Fruit fly (Drosophila melanogaster) whole organism, embryonic: ENCODE data around the gene shakB.

Source experiments
- CG17328 ChIP-seq: fragments of 200-800 bp; sonication (Bioruptor generic); IDR thresholded peaks from 2 replicates; pipeline ENCODE4 v1.3.6; 2022; ENCODE audit warnings: missing biosample characterization, missing genetic modification characterization
- D19B ChIP-seq: fragments of 200-800 bp; sonication (Bioruptor generic); optimal IDR thresholded peaks from 2 replicates; lab custom pipeline; 2017; ENCODE audit warnings: missing biosample characterization, mild to moderate bottlenecking, missing genetic modification characterization
- Fer3 ChIP-seq: fragments of 200-800 bp; sonication (Bioruptor generic); optimal IDR thresholded peaks from 2 replicates; lab custom pipeline; 2018; ENCODE audit warnings: missing biosample characterization, mild to moderate bottlenecking, missing genetic modification characterization, moderate library complexity
- Lpt ChIP-seq: fragments of >200 bp; optimal IDR thresholded peaks from 2 replicates; lab custom pipeline; 2018; ENCODE audit warnings: missing biosample characterization, missing genetic modification characterization
- pho ChIP-seq: fragments of 200-800 bp; sonication (Bioruptor generic); optimal IDR thresholded peaks from 2 replicates; lab custom pipeline; 2016; ENCODE audit warnings: missing biosample characterization, missing genetic modification characterization
- unpg ChIP-seq: fragments of 200-800 bp; sonication (Bioruptor generic); optimal IDR thresholded peaks from 3 replicates; lab custom pipeline; 2018; ENCODE audit warnings: missing biosample characterization, mild to moderate bottlenecking, missing genetic modification characterization, moderate library complexity

DNA sequence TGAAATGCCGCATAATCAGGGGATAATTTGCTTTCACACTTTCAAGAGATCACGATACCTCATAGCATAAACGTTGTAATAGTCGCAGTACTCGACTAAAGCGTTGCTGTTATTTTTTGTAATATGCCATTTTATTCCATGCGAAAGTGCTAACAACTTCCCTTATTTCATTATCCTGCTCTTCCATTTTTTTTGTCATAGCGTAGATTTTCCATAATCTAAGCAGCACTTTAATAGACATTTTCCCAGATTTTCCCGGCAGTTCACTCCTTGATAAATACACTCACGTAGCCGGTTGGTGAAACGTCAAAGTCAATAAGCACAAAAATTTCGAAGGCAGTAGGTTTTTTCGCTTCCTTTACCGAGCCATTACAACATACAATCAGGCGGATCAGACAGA lies 105.0 kb downstream of the shakB start, which contains the start of gene CG15450:
- TF ChIP-seq unpg (GFP tag; lab: Kevin White, UChicago) (no peak), Lpt (GFP tag; lab: Kevin White, UChicago) (no peak), CG17328 (GFP tag; lab: Robert Waterston, UW) (no peak), D19B (GFP tag; lab: Kevin White, UChicago) (no peak), pho (GFP tag; lab: Kevin White, UChicago) (no peak), Fer3 (tag; lab: Kevin White, UChicago) (no peak)
